Worm (Caenorhabditis elegans) whole organism, L4/young adult: ENCODE measurements around the gene nhr-261.
"Not testable (repeated sequence)": the region's sequence is repeated elsewhere in the genome, so short reads cannot be mapped to it uniquely, and the experiment has no call there.

Experiments
- W03F9.2 ChIP-seq: fragments of 150-350 bp; optimal IDR thresholded peaks from 2 replicates; lab custom pipeline; 2014; ENCODE audit warnings: missing biosample characterization, missing genetic modification characterization
- dao-5 ChIP-seq: sonication (generic microtip); optimal IDR thresholded peaks from 2 replicates; lab custom pipeline; 2016; ENCODE audit warnings: missing genotype, missing genetic modification characterization, moderate library complexity, missing compliant biosample characterization
- him-1 ChIP-seq: sonication (generic microtip); optimal IDR thresholded peaks from 2 replicates; lab custom pipeline; 2016; ENCODE audit warnings: missing genotype, missing genetic modification reagents, missing genetic modification characterization, missing compliant biosample characterization

nhr-261 gene

DNA sequence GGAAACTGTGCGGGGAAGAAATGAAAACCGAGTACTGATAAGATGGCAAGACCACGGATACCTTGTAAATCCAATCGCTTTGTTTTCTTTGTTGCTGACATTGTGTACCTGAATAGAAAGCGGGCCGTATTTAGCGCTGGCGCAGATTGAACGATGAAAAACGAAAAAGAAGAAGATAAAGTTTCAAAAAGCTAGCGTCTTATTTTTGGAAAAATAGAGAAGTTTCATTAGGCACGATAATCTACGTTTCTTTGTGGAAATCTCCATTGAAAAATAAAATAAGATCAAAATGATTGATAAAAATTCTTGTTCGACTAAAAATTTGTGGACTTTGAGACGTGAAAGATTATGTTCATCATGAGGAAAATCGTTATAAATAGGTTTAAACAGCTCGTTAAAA lies 28.6 kb downstream of the nhr-261 start, which contains the start of gene oac-4:
TSS of gene oac-4 (minus strand) at position 101 of the 400 bp plus-strand sequence.
- no peak for TF ChIP-seq him-1 (tag; lab: Kevin White, UChicago)
- TF ChIP-seq W03F9.2: no peak
- no peak for TF ChIP-seq dao-5 (tag; lab: Kevin White, UChicago)

DNA sequence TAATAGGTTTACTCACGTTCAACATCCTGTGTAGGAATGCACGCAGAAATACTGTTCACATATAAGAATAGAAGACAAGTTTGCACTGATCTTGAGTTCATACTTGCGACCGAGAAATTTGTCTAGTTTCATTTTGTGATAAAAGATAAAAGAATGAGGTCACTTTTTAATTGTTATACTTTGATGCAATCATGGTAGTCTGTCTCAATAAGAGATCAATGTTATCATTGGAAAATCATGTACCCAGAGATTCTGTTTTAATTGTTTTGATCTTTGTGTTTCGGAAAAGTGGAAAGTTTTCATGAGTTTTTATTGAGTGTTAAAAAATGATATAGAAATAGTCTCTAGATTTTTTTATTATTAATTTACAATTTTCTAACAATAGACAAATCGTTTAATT lies 32.2 kb downstream of the nhr-261 start, which contains the start of gene F54D10.9:
TSS of gene F54D10.9 (minus strand) at position 101 of the 400 bp plus-strand sequence.
- TF ChIP-seq dao-5 (tag; lab: Kevin White, UChicago) (no peak), him-1 (tag; lab: Kevin White, UChicago) (no peak), W03F9.2 (no peak)

DNA sequence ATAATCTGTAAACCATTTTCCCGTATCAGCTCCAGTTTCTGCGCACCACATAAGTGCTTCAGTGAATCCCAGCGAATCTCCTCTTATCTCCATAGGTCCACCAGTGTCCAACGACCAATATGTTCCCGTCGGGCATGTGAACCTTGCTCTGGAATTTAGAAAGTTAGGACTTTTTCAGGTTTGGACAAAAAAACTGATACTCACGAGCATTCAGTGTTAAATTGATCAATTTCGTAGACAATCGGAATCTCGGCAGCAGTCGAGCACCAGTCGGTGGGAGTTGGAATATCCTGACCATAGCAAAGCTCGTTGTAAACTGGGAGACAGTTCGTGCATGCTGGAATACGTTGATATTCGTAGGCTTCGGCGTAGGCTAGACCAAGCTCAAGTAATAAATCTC lies 34.9 kb downstream of the nhr-261 start:
- no peak for TF ChIP-seq W03F9.2
- TF ChIP-seq him-1 (tag; lab: Kevin White, UChicago): no peak
- no peak for TF ChIP-seq dao-5 (tag; lab: Kevin White, UChicago)

DNA sequence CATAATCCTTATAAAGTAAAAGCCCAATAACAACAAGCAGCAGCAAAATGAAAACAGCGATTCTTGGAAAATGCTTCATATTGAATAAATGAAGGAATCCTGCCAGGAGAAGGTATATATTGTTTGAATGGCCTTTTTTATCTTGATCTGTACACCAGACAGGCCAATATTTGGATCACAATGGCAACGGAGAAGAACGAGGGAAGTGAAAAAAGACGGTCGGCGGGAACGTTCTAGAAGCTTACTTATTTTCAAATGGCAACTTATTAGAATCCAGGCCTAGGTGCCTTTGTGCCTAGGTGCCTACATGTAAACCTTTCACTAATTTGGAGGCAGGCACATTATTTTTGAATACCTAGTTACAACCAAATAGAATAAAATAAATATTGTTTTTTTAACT lies 36.8 kb downstream of the nhr-261 start, which contains the start of gene F54D10.8:
TSS of gene F54D10.8 (minus strand) at position 101 of the 400 bp plus-strand sequence.
- TF ChIP-seq dao-5 (tag; lab: Kevin White, UChicago) (no peak), W03F9.2 (no peak), him-1 (tag; lab: Kevin White, UChicago) (no peak)

DNA sequence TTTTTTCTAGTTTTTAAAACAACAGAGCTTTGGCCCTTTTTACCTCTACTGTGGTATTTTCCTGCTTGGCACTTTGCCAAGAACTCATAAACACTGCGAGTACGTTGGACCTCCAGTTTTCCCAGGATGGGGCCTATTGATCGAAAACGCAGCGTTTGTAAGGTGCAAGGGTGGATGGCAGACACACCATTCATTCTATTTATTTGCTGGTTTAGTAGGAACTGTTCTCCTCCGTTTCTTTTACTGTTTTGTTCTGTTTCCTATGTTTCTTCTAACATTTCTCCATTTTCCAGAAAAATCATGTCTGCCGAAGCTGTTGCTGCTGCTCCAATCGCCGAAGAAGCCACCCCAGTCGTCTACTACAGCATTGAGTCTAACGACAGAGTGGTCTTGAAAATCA lies 40.7 kb downstream of the nhr-261 start, which contains the start of gene skr-15:
TSS of gene skr-15 (plus strand) at position 301 of the 400 bp plus-strand sequence.
- TF ChIP-seq W03F9.2 (no peak), him-1 (tag; lab: Kevin White, UChicago) (no peak), dao-5 (tag; lab: Kevin White, UChicago) (no peak)

DNA sequence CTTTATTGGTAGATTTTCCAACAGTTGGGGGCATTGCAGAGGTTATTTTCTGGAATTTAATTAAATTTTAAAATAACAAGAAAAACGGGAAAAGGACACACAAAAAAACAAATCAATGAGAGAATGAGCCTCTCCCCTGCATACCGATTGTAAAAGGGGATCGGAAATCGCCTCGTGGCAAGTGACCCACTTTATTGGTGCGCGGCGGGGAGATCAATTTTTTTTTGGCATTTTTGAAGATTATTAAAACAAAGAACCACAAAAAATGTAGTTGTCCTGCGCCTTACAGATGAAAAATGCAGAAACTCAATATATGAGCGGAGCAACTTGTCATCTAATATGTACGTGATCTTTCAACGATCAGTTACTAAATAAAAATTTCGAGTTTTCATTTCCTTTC lies 43.3 kb downstream of the nhr-261 start, which contains the start of gene F54D10.7:
TSS of gene F54D10.7 (minus strand) at position 49 of the 400 bp plus-strand sequence.
- TF ChIP-seq him-1 (tag; lab: Kevin White, UChicago): no peak
- TF ChIP-seq dao-5 (tag; lab: Kevin White, UChicago): no peak
- no peak for TF ChIP-seq W03F9.2

DNA sequence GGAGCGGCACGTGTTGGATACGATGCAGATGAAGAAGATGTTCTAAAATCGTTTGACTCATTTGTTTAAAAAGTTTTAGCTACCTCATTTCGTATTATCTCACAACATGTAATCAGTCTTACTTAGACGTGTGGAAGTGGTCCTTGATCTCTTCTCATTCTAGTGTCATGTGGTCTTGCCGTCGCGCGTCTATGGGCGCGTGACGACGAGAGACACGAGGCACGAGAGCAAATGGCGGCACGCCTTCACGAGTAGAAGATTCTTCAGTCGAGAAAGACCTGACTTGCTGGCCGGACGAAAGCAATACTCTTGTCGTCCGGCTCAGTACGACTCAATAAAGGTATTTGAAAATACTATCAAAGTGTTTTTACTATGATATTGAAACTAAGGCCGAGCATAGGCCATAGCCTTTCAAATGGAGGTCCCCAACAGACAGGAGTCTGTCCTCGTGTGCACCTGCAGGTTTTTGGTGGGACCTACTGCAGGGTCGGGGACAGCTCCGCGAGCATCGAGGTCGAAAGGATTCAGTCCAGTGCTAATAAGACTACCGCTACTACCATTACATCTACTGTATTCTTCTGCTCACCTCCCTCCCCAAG lies 48.2 kb downstream of the nhr-261 start, which contains the start of gene fbxa-24:
TSS of gene fbxa-24 (plus strand) at position 276 of the 599 bp plus-strand sequence.
- TF ChIP-seq dao-5 (tag; lab: Kevin White, UChicago); him-1 (tag; lab: Kevin White, UChicago); W03F9.2: not testable (repeated sequence)

DNA sequence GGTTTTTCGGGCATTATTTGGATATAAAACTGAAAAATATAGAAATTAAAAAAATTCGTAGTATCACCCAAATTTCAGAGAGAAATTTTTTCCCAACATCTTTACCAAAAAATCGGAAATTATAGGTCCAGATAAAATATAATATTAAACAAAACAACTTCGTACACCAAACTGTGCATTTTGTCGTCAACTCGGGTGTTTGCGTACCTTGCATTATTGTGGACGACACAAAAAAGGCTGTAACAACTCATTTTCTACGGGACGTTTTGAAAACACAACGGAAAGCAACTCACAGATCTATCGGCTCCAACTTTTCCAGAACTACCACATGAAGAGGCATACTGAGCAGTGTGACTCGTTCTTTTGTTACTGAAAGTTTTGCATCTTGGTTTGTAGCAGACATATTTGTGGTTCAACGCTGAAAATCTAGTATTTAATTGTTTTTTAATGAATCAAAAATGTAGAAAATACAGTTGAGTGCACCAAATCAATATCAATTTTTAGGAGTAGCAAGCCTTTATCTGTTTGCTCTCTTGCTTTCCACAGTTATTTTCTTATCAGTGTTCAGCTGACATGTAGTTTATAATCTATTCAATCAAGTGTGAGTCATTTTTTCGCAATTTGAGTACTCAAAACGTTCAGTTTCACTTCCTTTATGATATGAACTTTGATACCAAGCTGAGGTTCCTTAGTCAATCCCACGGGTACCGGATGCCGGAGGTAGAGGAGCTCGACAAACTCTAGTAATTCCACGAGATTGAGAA lies 48.9 kb downstream of the nhr-261 start:
- TF ChIP-seq W03F9.2 (no peak), dao-5 (tag; lab: Kevin White, UChicago) (no peak), him-1 (tag; lab: Kevin White, UChicago) (no peak)
